Fruit fly (Drosophila melanogaster): ENCODE data around the gene M1BP.

M1BP gene

dm6 chr3R:8747871-8748775, 16.6 kb upstream of the M1BP start (continued):
- TF ChIP-seq br (GFP tag; optimal IDR thresholded peaks at IDR 0.05) (peak; percentile 55), ey (GFP tag; optimal IDR thresholded peaks at IDR 0.05) (peak; percentile 32)

dm6 chr3R:8747134-8747870, 15.8 kb upstream of the M1BP start, which contains the start of the genes CG9801 and Nasp:
TSS of gene CG9801 (minus strand) at chr3R:8747675.
TSS of gene Nasp (plus strand) at chr3R:8747798.
- no peak for TF ChIP-seq sv (GFP tag; optimal IDR thresholded peaks at IDR 0.05)
- TF ChIP-seq br (GFP tag; optimal IDR thresholded peaks at IDR 0.05) = peak; percentile 10
- TF ChIP-seq lola (GFP tag; optimal IDR thresholded peaks at IDR 0.05) = no peak
- TF ChIP-seq Dif (GFP tag; optimal IDR thresholded peaks at IDR 0.05; ENCODE audit: partially characterized antibody) = peak; percentile 26
- TF ChIP-seq foxo (GFP tag; optimal IDR thresholded peaks at IDR 0.05) = peak in 1 of 2 experiments; percentile 10
- TF ChIP-seq dsf (GFP tag; optimal IDR thresholded peaks at IDR 0.05; ENCODE audit: borderline replicate concordance) = no peak
- no peak for TF ChIP-seq CrebA (GFP tag; optimal IDR thresholded peaks at IDR 0.05; ENCODE audit: borderline replicate concordance)
- TF ChIP-seq HLH106 (tag; optimal IDR thresholded peaks at IDR 0.05) = peak; percentile 48
- TF ChIP-seq rgr (GFP tag; optimal IDR thresholded peaks at IDR 0.05) = no peak
- TF ChIP-seq Hnf4 (GFP tag; optimal IDR thresholded peaks at IDR 0.05) = peak; percentile 3
- TF ChIP-seq CG9705 (GFP tag; optimal IDR thresholded peaks at IDR 0.05) = no peak
- peak; percentile 18 for TF ChIP-seq Sp1 (GFP tag; optimal IDR thresholded peaks at IDR 0.05)
- TF ChIP-seq OdsH (GFP tag; optimal IDR thresholded peaks at IDR 0.05) = peak; percentile 4
- TF ChIP-seq pan (optimal IDR thresholded peaks at IDR 0.05) = no peak
- peak; percentile 13 for TF ChIP-seq h (GFP tag; optimal IDR thresholded peaks at IDR 0.05)
- no peak for TF ChIP-seq GATAd (GFP tag; optimal IDR thresholded peaks at IDR 0.05)
- TF ChIP-seq Vsx2 (GFP tag; optimal IDR thresholded peaks at IDR 0.05; ENCODE audit: partially characterized antibody) = peak; percentile 26
- no peak for TF ChIP-seq Rel (GFP tag; optimal IDR thresholded peaks at IDR 0.05)
- TF ChIP-seq Rel (tag; optimal IDR thresholded peaks at IDR 0.05) = peak; percentile 46
- peak; percentile 69 for TF ChIP-seq Hr83 (GFP tag; optimal IDR thresholded peaks at IDR 0.05; ENCODE audit: poor library complexity, severe bottlenecking)

dm6 chr3R:8746354-8746753, 14.9 kb upstream of the M1BP start:
- TF ChIP-seq Hr78 (GFP tag; optimal IDR thresholded peaks at IDR 0.05) (no peak), Dif (GFP tag; optimal IDR thresholded peaks at IDR 0.05; ENCODE audit: partially characterized antibody) (no peak), Abd-B (GFP tag; optimal IDR thresholded peaks at IDR 0.05) (no peak), CG32264 (GFP tag; optimal IDR thresholded peaks at IDR 0.05) (no peak), sage (GFP tag; optimal IDR thresholded peaks at IDR 0.05) (peak; percentile 63), pan (optimal IDR thresholded peaks at IDR 0.05) (no peak), dmrt93B (GFP tag; optimal IDR thresholded peaks at IDR 0.05) (peak; percentile 41), Dfd (GFP tag; optimal IDR thresholded peaks at IDR 0.05) (no peak), Hnf4 (GFP tag; optimal IDR thresholded peaks at IDR 0.05) (peak; percentile 74), br (GFP tag; optimal IDR thresholded peaks at IDR 0.05) (peak; percentile 62), psq (GFP tag; optimal IDR thresholded peaks at IDR 0.05) (peak; percentile 72), ey (GFP tag; optimal IDR thresholded peaks at IDR 0.05) (peak; percentile 62), Hr83 (GFP tag; optimal IDR thresholded peaks at IDR 0.05; ENCODE audit: poor library complexity, severe bottlenecking) (no peak), dl (GFP tag; optimal IDR thresholded peaks at IDR 0.05; ENCODE audit: insufficient read depth in 1 of 2, partially characterized antibody in 2 of 2) (no peak), N (GFP tag; optimal IDR thresholded peaks at IDR 0.05) (no peak), GATAd (GFP tag; optimal IDR thresholded peaks at IDR 0.05) (no peak), Sp1 (GFP tag; optimal IDR thresholded peaks at IDR 0.05) (peak; percentile 71), Jra (GFP tag; optimal IDR thresholded peaks at IDR 0.05) (peak; percentile 22), CG9705 (GFP tag; optimal IDR thresholded peaks at IDR 0.05) (no peak), Vsx2 (GFP tag; optimal IDR thresholded peaks at IDR 0.05; ENCODE audit: partially characterized antibody) (no peak), usp (GFP tag; optimal IDR thresholded peaks at IDR 0.05) (no peak), h (GFP tag; optimal IDR thresholded peaks at IDR 0.05) (peak; percentile 72), CrebA (GFP tag; optimal IDR thresholded peaks at IDR 0.05; ENCODE audit: borderline replicate concordance) (no peak), lola (GFP tag; optimal IDR thresholded peaks at IDR 0.05) (no peak), rgr (GFP tag; optimal IDR thresholded peaks at IDR 0.05) (peak; percentile 80), tai (GFP tag; optimal IDR thresholded peaks at IDR 0.05) (no peak), woc (GFP tag; optimal IDR thresholded peaks at IDR 0.05) (peak; percentile 56), brk (GFP tag; optimal IDR thresholded peaks at IDR 0.05) (peak; percentile 46), foxo (GFP tag; optimal IDR thresholded peaks at IDR 0.05) (peak in 1 of 2 experiments; percentile 82), OdsH (GFP tag; optimal IDR thresholded peaks at IDR 0.05) (peak; percentile 83), fru (GFP tag; optimal IDR thresholded peaks at IDR 0.05) (peak; percentile 78), Mio (GFP tag; optimal IDR thresholded peaks at IDR 0.05) (no peak), Rel (GFP tag; optimal IDR thresholded peaks at IDR 0.05) (no peak), Rel (tag; optimal IDR thresholded peaks at IDR 0.05) (no peak), dsf (GFP tag; optimal IDR thresholded peaks at IDR 0.05; ENCODE audit: borderline replicate concordance) (no peak), Myc (optimal IDR thresholded peaks at IDR 0.05) (no peak), sv (GFP tag; optimal IDR thresholded peaks at IDR 0.05) (no peak), HLH106 (tag; optimal IDR thresholded peaks at IDR 0.05) (peak; percentile 76), jim (GFP tag; optimal IDR thresholded peaks at IDR 0.05) (no peak)
